Fruit fly (Drosophila melanogaster) whole organism, wandering third instar larva: ENCODE measurements around the gene CG9616.
A peak's percentile ranks its signal among the peaks of the same experiment; 100 is the strongest.

ENCODE experiments used
- Abd-B ChIP-seq: fragments of >200 bp; optimal IDR thresholded peaks from 2 replicates; lab custom pipeline; 2017; ENCODE audit warnings: missing biosample characterization, missing genetic modification characterization
- CG32264 ChIP-seq: fragments of 200-800 bp; sonication (Bioruptor generic); optimal IDR thresholded peaks from 2 replicates; lab custom pipeline; 2016; ENCODE audit warnings: missing biosample characterization, missing genetic modification characterization
- CG9705 ChIP-seq: fragments of 200-800 bp; sonication (Bioruptor generic); optimal IDR thresholded peaks from 2 replicates; lab custom pipeline; 2018; ENCODE audit warnings: missing biosample characterization, mild to moderate bottlenecking, missing genetic modification characterization
- CrebA ChIP-seq: fragments of 200-800 bp; sonication (Bioruptor generic); optimal IDR thresholded peaks from 2 replicates; lab custom pipeline; 2016; ENCODE audit warnings: missing biosample characterization, mild to moderate bottlenecking, missing genetic modification characterization, borderline replicate concordance
- Dif ChIP-seq: fragments of 200-275, 200-300 bp; sonication (Bioruptor generic); optimal IDR thresholded peaks from 2 replicates; lab custom pipeline; 2018; ENCODE audit warnings: missing biosample characterization, missing genetic modification characterization; ENCODE audit not compliant: partially characterized antibody
- GATAd ChIP-seq: sonication (Bioruptor generic); optimal IDR thresholded peaks from 2 replicates; lab custom pipeline; 2016; ENCODE audit warnings: missing biosample characterization, missing genetic modification characterization
- HLH106 ChIP-seq: fragments of 200-800 bp; optimal IDR thresholded peaks from 3 replicates; lab custom pipeline; 2019; ENCODE audit warnings: missing biosample characterization, mild to moderate bottlenecking, missing genetic modification characterization, moderate library complexity
- Hnf4 ChIP-seq: fragments of 200-800 bp; sonication (Bioruptor generic); optimal IDR thresholded peaks from 2 replicates; lab custom pipeline; 2016; ENCODE audit warnings: missing biosample characterization, mild to moderate bottlenecking, missing genetic modification characterization
- Hr78 ChIP-seq: fragments of >200 bp; optimal IDR thresholded peaks from 2 replicates; lab custom pipeline; 2017; ENCODE audit warnings: missing biosample characterization, missing genetic modification characterization
- Hr83 ChIP-seq: fragments of 200-300 bp; sonication (Bioruptor generic); optimal IDR thresholded peaks from 2 replicates; lab custom pipeline; 2016; ENCODE audit warnings: missing biosample characterization, mild to moderate bottlenecking, missing genetic modification characterization, moderate library complexity; ENCODE audit not compliant: poor library complexity, severe bottlenecking
- Jra ChIP-seq: sonication (Bioruptor generic); optimal IDR thresholded peaks from 2 replicates; lab custom pipeline; 2016; ENCODE audit warnings: missing biosample characterization, missing genetic modification characterization
- N ChIP-seq: fragments of >200 bp; optimal IDR thresholded peaks from 2 replicates; lab custom pipeline; 2018; ENCODE audit warnings: missing biosample characterization, missing external identifiers, missing genetic modification characterization
- OdsH ChIP-seq: fragments of 200-800 bp; sonication (Bioruptor generic); optimal IDR thresholded peaks from 2 replicates; lab custom pipeline; 2016; ENCODE audit warnings: missing biosample characterization, mild to moderate bottlenecking, missing genetic modification characterization
- Rel ChIP-seq, 2 experiments: fragments of 200-800 bp; sonication (Bioruptor generic) in 1 of 2; optimal IDR thresholded peaks; 2 replicates in 1 of 2; 3 replicates in 1 of 2; lab custom pipeline; 2016 to 2019; ENCODE audit warnings: mild to moderate bottlenecking in 2 of 2, missing biosample characterization in 2 of 2, missing genetic modification characterization in 2 of 2, moderate library complexity in 1 of 2
- Sp1 ChIP-seq: fragments of 200-800 bp; sonication (Bioruptor generic); optimal IDR thresholded peaks from 3 replicates; lab custom pipeline; 2019; ENCODE audit warnings: missing biosample characterization, mild to moderate bottlenecking, missing genetic modification characterization, moderate library complexity
- br ChIP-seq: fragments of 200-800 bp; sonication (Bioruptor generic); optimal IDR thresholded peaks from 2 replicates; lab custom pipeline; 2016; ENCODE audit warnings: missing biosample characterization, missing genetic modification characterization
- brk ChIP-seq: fragments of 200-800 bp; sonication (Bioruptor generic); optimal IDR thresholded peaks from 2 replicates; lab custom pipeline; 2016; ENCODE audit warnings: missing biosample characterization, mild to moderate bottlenecking, missing genetic modification characterization
- dl ChIP-seq, 2 experiments: fragments of 175-275, 200-275 bp in 1 of 2; fragments of 200-275 bp in 1 of 2; sonication (Bioruptor generic); optimal IDR thresholded peaks; lab custom pipeline; 2018; ENCODE audit warnings: mild to moderate bottlenecking in 2 of 2, missing biosample characterization in 2 of 2, missing genetic modification characterization in 2 of 2, moderate library complexity in 2 of 2; ENCODE audit not compliant: partially characterized antibody in 2 of 2, insufficient read depth in 1 of 2
- dmrt93B ChIP-seq: fragments of 200-800 bp; sonication (Bioruptor generic); optimal IDR thresholded peaks from 2 replicates; lab custom pipeline; 2018; ENCODE audit warnings: missing biosample characterization, mild to moderate bottlenecking, missing genetic modification characterization
- dsf ChIP-seq: sonication (Bioruptor generic); optimal IDR thresholded peaks from 2 replicates; lab custom pipeline; 2016; ENCODE audit warnings: missing biosample characterization, missing genetic modification characterization, borderline replicate concordance
- ey ChIP-seq: fragments of 200-800 bp; sonication (Bioruptor generic); optimal IDR thresholded peaks from 2 replicates; lab custom pipeline; 2016; ENCODE audit warnings: missing biosample characterization, missing genetic modification characterization
- foxo ChIP-seq, 2 experiments: fragments of 200-800 bp; sonication (Bioruptor generic); optimal IDR thresholded peaks; 2 replicates in 1 of 2; 3 replicates in 1 of 2; lab custom pipeline; 2016 to 2017; ENCODE audit warnings: missing biosample characterization in 2 of 2, missing genetic modification characterization in 2 of 2
- fru ChIP-seq: fragments of 200-800 bp; sonication (Bioruptor generic); optimal IDR thresholded peaks from 3 replicates; lab custom pipeline; 2016; ENCODE audit warnings: missing biosample characterization, mild to moderate bottlenecking, missing genetic modification characterization
- h ChIP-seq: fragments of 200-800 bp; sonication (Bioruptor generic); optimal IDR thresholded peaks from 3 replicates; lab custom pipeline; 2016; ENCODE audit warnings: missing biosample characterization, mild to moderate bottlenecking, missing genetic modification characterization
- jim ChIP-seq: fragments of 175-275, 200-325 bp; sonication (Bioruptor generic); optimal IDR thresholded peaks from 2 replicates; lab custom pipeline; 2016; ENCODE audit warnings: missing biosample characterization, mild to moderate bottlenecking, missing genetic modification characterization
- pan ChIP-seq: fragments of >200 bp; optimal IDR thresholded peaks from 2 replicates; lab custom pipeline; 2017
- psq ChIP-seq: fragments of 200-800 bp; sonication (Bioruptor generic); optimal IDR thresholded peaks from 3 replicates; lab custom pipeline; 2017; ENCODE audit warnings: missing biosample characterization, mild to moderate bottlenecking, missing genetic modification characterization, moderate library complexity
- rgr ChIP-seq: fragments of 200-800 bp; sonication (Bioruptor generic); optimal IDR thresholded peaks from 3 replicates; lab custom pipeline; 2016; ENCODE audit warnings: missing biosample characterization, mild to moderate bottlenecking, missing genetic modification characterization
- sv ChIP-seq: fragments of 200-800 bp; sonication (Bioruptor generic); optimal IDR thresholded peaks from 3 replicates; lab custom pipeline; 2016; ENCODE audit warnings: missing biosample characterization, missing genetic modification characterization
- tai ChIP-seq: sonication (Bioruptor generic); optimal IDR thresholded peaks from 2 replicates; lab custom pipeline; 2016; ENCODE audit warnings: missing biosample characterization, missing genetic modification characterization
- usp ChIP-seq: fragments of >200 bp; optimal IDR thresholded peaks from 2 replicates; lab custom pipeline; 2017; ENCODE audit warnings: missing biosample characterization, missing genetic modification characterization
- woc ChIP-seq: sonication (Bioruptor generic); optimal IDR thresholded peaks from 2 replicates; lab custom pipeline; 2016; ENCODE audit warnings: missing biosample characterization, mild to moderate bottlenecking, missing genetic modification characterization

The CG9616 gene

DNA sequence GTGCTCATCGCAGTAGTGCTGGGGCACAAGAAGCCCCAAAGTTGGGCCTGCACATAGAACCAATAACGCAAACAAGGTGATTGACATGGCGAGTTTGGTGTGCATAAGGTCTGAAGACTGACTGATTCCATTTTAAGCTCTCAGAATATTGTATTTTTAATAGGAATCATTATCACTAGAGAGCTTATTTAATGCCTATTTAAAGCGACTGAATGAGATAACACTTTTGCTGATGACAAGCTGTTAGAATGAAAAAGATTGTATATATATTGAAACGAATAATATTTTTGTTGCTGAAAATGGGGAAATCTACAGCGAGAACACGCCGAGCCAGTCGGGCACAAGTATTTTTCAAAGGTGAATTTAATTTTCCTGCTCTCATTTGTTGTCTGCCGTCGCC lies at the start of gene CG9616:
Gene CG9616, minus strand, starts transcription at position 101 of the 400 bp plus-strand sequence.
- no peak for TF ChIP-seq Hr78 (GFP tag; lab: Kevin White, UChicago)
- TF ChIP-seq HLH106 (tag; lab: Kevin White, UChicago): no peak
- no peak for TF ChIP-seq GATAd (GFP tag; lab: Kevin White, UChicago)
- no peak for TF ChIP-seq h
- no peak for TF ChIP-seq N (GFP tag; lab: Kevin White, UChicago)
- TF ChIP-seq dl (GFP tag; optimal IDR thresholded peaks at IDR 0.05; lab: Kevin White, UChicago; ENCODE audit: insufficient read depth in 1 of 2, partially characterized antibody in 2 of 2): no peak
- no peak for TF ChIP-seq CG32264 (GFP tag; lab: Kevin White, UChicago)
- no peak for TF ChIP-seq Hr83 (GFP tag; lab: Kevin White, UChicago)
- no peak for TF ChIP-seq pan (lab: Kevin White, UChicago)
- no peak for TF ChIP-seq OdsH
- no peak for TF ChIP-seq CrebA (GFP tag; lab: Kevin White, UChicago)
- no peak for TF ChIP-seq usp (GFP tag; lab: Kevin White, UChicago)
- TF ChIP-seq Dif (GFP tag; lab: Kevin White, UChicago): no peak

DNA sequence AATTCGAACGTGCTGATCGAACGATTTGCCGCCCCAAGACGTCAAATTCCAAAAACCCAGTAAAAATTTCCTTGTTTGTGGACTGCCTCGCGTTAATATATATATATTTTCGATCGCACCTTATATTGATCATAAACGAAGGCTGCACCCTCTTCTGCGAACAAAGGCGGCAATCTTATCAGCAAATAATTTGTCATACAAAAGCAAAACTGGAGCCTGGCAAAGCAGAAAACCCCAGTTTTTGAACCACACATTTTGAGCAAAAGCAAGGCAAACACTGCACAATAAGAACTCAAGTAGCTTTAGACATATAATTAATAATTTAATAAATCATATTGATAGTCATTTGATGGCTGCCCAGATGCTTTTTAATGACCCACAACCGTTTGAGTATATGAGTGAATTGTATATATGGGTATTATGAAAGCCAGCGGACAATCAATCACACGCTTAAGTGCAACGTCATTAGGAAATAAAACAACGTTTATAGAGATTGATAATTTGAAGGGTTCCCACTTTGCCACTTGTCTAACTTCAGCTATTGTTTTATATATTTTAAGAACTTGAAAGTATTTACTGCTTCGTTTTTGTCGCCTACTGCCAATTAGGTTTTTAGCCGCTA lies 49.2 kb upstream of the CG9616 start:
- TF ChIP-seq Rel (GFP tag; optimal IDR thresholded peaks at IDR 0.05; lab: Kevin White, UChicago) (no peak), Rel (tag; optimal IDR thresholded peaks at IDR 0.05; lab: Kevin White, UChicago) (peak; percentile 94), N (GFP tag; lab: Kevin White, UChicago) (no peak), h (peak; percentile 15), dsf (no peak), Jra (no peak), usp (GFP tag; lab: Kevin White, UChicago) (no peak), psq (GFP tag; lab: Kevin White, UChicago) (no peak), brk (peak; percentile 6)

DNA sequence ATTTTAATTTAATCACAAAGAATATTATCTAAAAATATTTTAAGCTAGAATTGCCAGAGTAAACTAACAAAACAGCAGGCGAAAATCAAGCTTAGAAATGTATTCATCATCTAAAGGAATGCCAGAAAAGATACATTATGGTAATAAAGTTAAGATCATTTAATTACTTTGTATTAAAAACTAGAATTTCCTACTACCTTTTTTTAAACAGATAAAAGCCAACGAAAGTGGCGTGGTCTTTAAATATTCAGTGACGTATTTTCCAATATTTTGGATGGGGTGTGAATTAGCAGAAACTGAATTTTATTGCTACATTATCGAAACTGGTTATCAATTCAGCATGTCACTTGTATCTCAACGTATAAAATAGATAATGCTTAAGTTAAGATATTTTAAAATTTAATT lies 47.0 kb upstream of the CG9616 start:
- no peak for TF ChIP-seq jim (GFP tag; lab: Kevin White, UChicago)
- TF ChIP-seq dl (GFP tag; optimal IDR thresholded peaks at IDR 0.05; lab: Kevin White, UChicago; ENCODE audit: insufficient read depth in 1 of 2, partially characterized antibody in 2 of 2): no peak
- TF ChIP-seq foxo (GFP tag; optimal IDR thresholded peaks at IDR 0.05; lab: Kevin White, UChicago): peak in 1 of 2 experiments; percentile 42
- TF ChIP-seq Rel (GFP tag; optimal IDR thresholded peaks at IDR 0.05; lab: Kevin White, UChicago): no peak
- TF ChIP-seq Rel (tag; optimal IDR thresholded peaks at IDR 0.05; lab: Kevin White, UChicago): no peak
- peak; percentile 0 for TF ChIP-seq h
- TF ChIP-seq N (GFP tag; lab: Kevin White, UChicago): no peak
- peak; percentile 25 for TF ChIP-seq Sp1 (GFP tag; lab: Kevin White, UChicago)
- no peak for TF ChIP-seq dsf

DNA sequence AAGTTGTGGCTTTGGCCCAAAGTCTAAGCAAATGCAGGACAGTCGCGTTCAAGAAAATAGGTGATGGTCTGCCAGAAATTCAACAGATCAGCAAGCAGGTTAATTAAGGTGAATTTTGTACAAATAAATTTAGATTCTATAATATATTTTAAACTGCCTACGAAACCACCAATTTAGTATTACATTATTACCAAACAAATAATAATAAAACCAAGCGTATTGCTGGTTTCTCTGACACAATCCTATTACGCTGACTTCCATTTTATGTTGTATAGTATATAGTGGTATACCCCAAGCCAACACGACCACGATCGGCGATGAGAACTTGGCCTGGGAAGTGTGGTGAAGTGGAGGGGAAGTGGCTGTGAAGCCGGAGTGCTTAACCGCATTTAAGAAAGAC lies 46.2 kb upstream of the CG9616 start:
- peak; percentile 84 for TF ChIP-seq psq (GFP tag; lab: Kevin White, UChicago)
- peak; percentile 82 for TF ChIP-seq ey (GFP tag; lab: Kevin White, UChicago)
- peak; percentile 62 for TF ChIP-seq Hnf4
- TF ChIP-seq Abd-B (GFP tag; lab: Kevin White, UChicago): no peak
- no peak for TF ChIP-seq N (GFP tag; lab: Kevin White, UChicago)
- TF ChIP-seq Hr83 (GFP tag; lab: Kevin White, UChicago): no peak
- no peak for TF ChIP-seq pan (lab: Kevin White, UChicago)
- peak; percentile 87 for TF ChIP-seq HLH106 (tag; lab: Kevin White, UChicago)
- peak; percentile 84 for TF ChIP-seq woc (GFP tag; lab: Kevin White, UChicago)
- TF ChIP-seq CrebA (GFP tag; lab: Kevin White, UChicago): peak; percentile 31
- peak; percentile 78 for TF ChIP-seq br
- TF ChIP-seq Sp1 (GFP tag; lab: Kevin White, UChicago): peak; percentile 91
- TF ChIP-seq Rel (GFP tag; optimal IDR thresholded peaks at IDR 0.05; lab: Kevin White, UChicago): no peak
- TF ChIP-seq Rel (tag; optimal IDR thresholded peaks at IDR 0.05; lab: Kevin White, UChicago): peak; percentile 65
- TF ChIP-seq h: peak; percentile 83
- TF ChIP-seq CG9705 (GFP tag; lab: Kevin White, UChicago): peak; percentile 67
- TF ChIP-seq foxo (GFP tag; optimal IDR thresholded peaks at IDR 0.05; lab: Kevin White, UChicago): peak in 1 of 2 experiments; percentile 83
- TF ChIP-seq Jra: peak; percentile 29
- peak; percentile 90 for TF ChIP-seq OdsH
- TF ChIP-seq brk: peak; percentile 43
- TF ChIP-seq sv (GFP tag; lab: Kevin White, UChicago): no peak
- TF ChIP-seq tai (GFP tag; lab: Kevin White, UChicago): peak; percentile 6
- TF ChIP-seq rgr (GFP tag; lab: Kevin White, UChicago): peak; percentile 87
- TF ChIP-seq dmrt93B (GFP tag; lab: Kevin White, UChicago): peak; percentile 74
- TF ChIP-seq dsf: no peak
- peak; percentile 87 for TF ChIP-seq fru (GFP tag; lab: Kevin White, UChicago)
